Fruit fly (Drosophila melanogaster): ENCODE results near the gene CG5646.
A peak's percentile ranks its signal among the peaks of the same experiment; 100 is the strongest.

Gene CG5646

dm6 chr3R:27593580-27594187 is 32.6 kb upstream of the CG5646 start:
- TF ChIP-seq usp (GFP tag; optimal IDR thresholded peaks at IDR 0.05) = no peak
- TF ChIP-seq psq (optimal IDR thresholded peaks at IDR 0.05) = no peak
- no peak for TF ChIP-seq Dll (optimal IDR thresholded peaks at IDR 0.05)
- no peak for TF ChIP-seq pan (optimal IDR thresholded peaks at IDR 0.05)
- TF ChIP-seq EcR (GFP tag; optimal IDR thresholded peaks at IDR 0.05) = no peak
- no peak for TF ChIP-seq CG8478 (optimal IDR thresholded peaks at IDR 0.05)

- no peak for TF ChIP-seq Dll (optimal IDR thresholded peaks at IDR 0.05)
- no peak for TF ChIP-seq usp (GFP tag; optimal IDR thresholded peaks at IDR 0.05)
- TF ChIP-seq pan (optimal IDR thresholded peaks at IDR 0.05) = no peak
- TF ChIP-seq psq (optimal IDR thresholded peaks at IDR 0.05) = no peak
- TF ChIP-seq CG8478 (optimal IDR thresholded peaks at IDR 0.05) = no peak
- no peak for TF ChIP-seq EcR (GFP tag; optimal IDR thresholded peaks at IDR 0.05)
Observed at dm6 chr3R:27593174-27593573, 32.1 kb upstream of the CG5646 start.

dm6 chr3R:27582634-27583181 is 21.6 kb upstream of the CG5646 start, which contains the start of gene pins:
pins (plus strand) TSS chr3R:27582840.
- TF ChIP-seq EcR (GFP tag; optimal IDR thresholded peaks at IDR 0.05) = no peak
- TF ChIP-seq usp (GFP tag; optimal IDR thresholded peaks at IDR 0.05) = no peak
- TF ChIP-seq Dll (optimal IDR thresholded peaks at IDR 0.05) = no peak
- TF ChIP-seq psq (optimal IDR thresholded peaks at IDR 0.05) = no peak
- TF ChIP-seq pan (optimal IDR thresholded peaks at IDR 0.05) = no peak

dm6 chr3R:27581890-27582487 is 20.9 kb upstream of the CG5646 start, which contains the start of gene wdb:
wdb (minus strand) TSS chr3R:27582241.
- TF ChIP-seq pan (optimal IDR thresholded peaks at IDR 0.05) (no peak), Dll (optimal IDR thresholded peaks at IDR 0.05) (no peak), psq (optimal IDR thresholded peaks at IDR 0.05) (no peak), usp (GFP tag; optimal IDR thresholded peaks at IDR 0.05) (no peak), EcR (GFP tag; optimal IDR thresholded peaks at IDR 0.05) (no peak), CG8478 (optimal IDR thresholded peaks at IDR 0.05) (no peak)

- TF ChIP-seq pan (optimal IDR thresholded peaks at IDR 0.05) (no peak), Dll (optimal IDR thresholded peaks at IDR 0.05) (peak; percentile 42), EcR (GFP tag; optimal IDR thresholded peaks at IDR 0.05) (no peak)
Observed at dm6 chr3R:27581263-27581868, 20.2 kb upstream of the CG5646 start.

- TF ChIP-seq Dll (optimal IDR thresholded peaks at IDR 0.05) (no peak), usp (GFP tag; optimal IDR thresholded peaks at IDR 0.05) (no peak), pan (optimal IDR thresholded peaks at IDR 0.05) (no peak), EcR (GFP tag; optimal IDR thresholded peaks at IDR 0.05) (no peak), psq (optimal IDR thresholded peaks at IDR 0.05) (no peak), CG8478 (optimal IDR thresholded peaks at IDR 0.05) (no peak)
Observed at dm6 chr3R:27580274-27581011, 19.3 kb upstream of the CG5646 start.

- TF ChIP-seq pan (optimal IDR thresholded peaks at IDR 0.05) (no peak), EcR (GFP tag; optimal IDR thresholded peaks at IDR 0.05) (no peak), Dll (optimal IDR thresholded peaks at IDR 0.05) (no peak), usp (GFP tag; optimal IDR thresholded peaks at IDR 0.05) (no peak), psq (optimal IDR thresholded peaks at IDR 0.05) (no peak), CG8478 (optimal IDR thresholded peaks at IDR 0.05) (no peak)
Observed at dm6 chr3R:27579422-27579821, 18.3 kb upstream of the CG5646 start.

- no peak for TF ChIP-seq CG8478 (optimal IDR thresholded peaks at IDR 0.05)
- TF ChIP-seq psq (optimal IDR thresholded peaks at IDR 0.05) = no peak
- no peak for TF ChIP-seq EcR (GFP tag; optimal IDR thresholded peaks at IDR 0.05)
- no peak for TF ChIP-seq pan (optimal IDR thresholded peaks at IDR 0.05)
- TF ChIP-seq Dll (optimal IDR thresholded peaks at IDR 0.05) = no peak
- no peak for TF ChIP-seq usp (GFP tag; optimal IDR thresholded peaks at IDR 0.05)
Observed at dm6 chr3R:27570692-27571091, 9.6 kb upstream of the CG5646 start.

- TF ChIP-seq pan (optimal IDR thresholded peaks at IDR 0.05) (no peak), Dll (optimal IDR thresholded peaks at IDR 0.05) (no peak), CG8478 (optimal IDR thresholded peaks at IDR 0.05) (no peak), usp (GFP tag; optimal IDR thresholded peaks at IDR 0.05) (no peak), EcR (GFP tag; optimal IDR thresholded peaks at IDR 0.05) (no peak), psq (optimal IDR thresholded peaks at IDR 0.05) (no peak)
Observed at dm6 chr3R:27569706-27570105, 8.6 kb upstream of the CG5646 start.

dm6 chr3R:27568545-27568944 is 7.4 kb upstream of the CG5646 start:
- TF ChIP-seq Dll (optimal IDR thresholded peaks at IDR 0.05) = no peak

- TF ChIP-seq usp (GFP tag; optimal IDR thresholded peaks at IDR 0.05) = no peak
- TF ChIP-seq CG8478 (optimal IDR thresholded peaks at IDR 0.05) = no peak
- no peak for TF ChIP-seq EcR (GFP tag; optimal IDR thresholded peaks at IDR 0.05)
- TF ChIP-seq Dll (optimal IDR thresholded peaks at IDR 0.05) = no peak
- no peak for TF ChIP-seq pan (optimal IDR thresholded peaks at IDR 0.05)
- TF ChIP-seq psq (optimal IDR thresholded peaks at IDR 0.05) = no peak
Observed at dm6 chr3R:27558660-27559319, 2.3 kb downstream of the CG5646 start, which contains the start of gene Klp98A. Klp98A (minus strand) TSS chr3R:27559145.
